Fruit fly (Drosophila melanogaster): Measurements from ENCODE around the gene CG31606.

dm6 chr2L:8129996-8130641 lies 17.3 kb upstream of the CG31606 start:
- TF ChIP-seq psq (GFP tag; optimal IDR thresholded peaks at IDR 0.05) = no peak
- peak; percentile 34 for TF ChIP-seq br (GFP tag; optimal IDR thresholded peaks at IDR 0.05)
- no peak for TF ChIP-seq Mio (GFP tag; optimal IDR thresholded peaks at IDR 0.05)
- no peak for TF ChIP-seq usp (GFP tag; optimal IDR thresholded peaks at IDR 0.05)
- no peak for TF ChIP-seq fru (GFP tag; optimal IDR thresholded peaks at IDR 0.05)
- TF ChIP-seq Dfd (GFP tag; optimal IDR thresholded peaks at IDR 0.05) = no peak
- TF ChIP-seq Sp1 (GFP tag; optimal IDR thresholded peaks at IDR 0.05) = no peak
- TF ChIP-seq Hr78 (GFP tag; optimal IDR thresholded peaks at IDR 0.05) = no peak
- TF ChIP-seq Hnf4 (GFP tag; optimal IDR thresholded peaks at IDR 0.05) = no peak
- no peak for TF ChIP-seq h (GFP tag; optimal IDR thresholded peaks at IDR 0.05)
- TF ChIP-seq CG32264 (GFP tag; optimal IDR thresholded peaks at IDR 0.05) = no peak
- peak in 1 of 2 experiments; percentile 14 for TF ChIP-seq dl (GFP tag; optimal IDR thresholded peaks at IDR 0.05; ENCODE audit: insufficient read depth in 1 of 2, partially characterized antibody in 2 of 2)

All from whole organism, wandering third instar larva.